Worm (Caenorhabditis elegans): ENCODE measurements around the gene dnj-17.

ce11 chrIII:13435570-13435969, 42.4 kb upstream of the dnj-17 start, which contains the start of gene F45G2.8:
- no peak for TF ChIP-seq ztf-23 (GFP tag; IDR thresholded peaks at IDR 0.05)
- TF ChIP-seq ref-1 (GFP tag; conservative IDR thresholded peaks at IDR 0.05) = no peak
- TF ChIP-seq klf-2 (GFP tag; conservative IDR thresholded peaks at IDR 0.05) = no peak
- no peak for TF ChIP-seq ztf-29 (GFP tag; IDR thresholded peaks at IDR 0.05)
- TF ChIP-seq flt-1 (GFP tag; IDR thresholded peaks at IDR 0.05) = no peak
- no peak for TF ChIP-seq T22C8.4 (GFP tag; IDR thresholded peaks at IDR 0.05)
- no peak for TF ChIP-seq cog-1 (tag; optimal IDR thresholded peaks at IDR 0.05)
